Fruit fly (Drosophila melanogaster): ENCODE results near the gene IPIP.

The IPIP gene

DNA sequence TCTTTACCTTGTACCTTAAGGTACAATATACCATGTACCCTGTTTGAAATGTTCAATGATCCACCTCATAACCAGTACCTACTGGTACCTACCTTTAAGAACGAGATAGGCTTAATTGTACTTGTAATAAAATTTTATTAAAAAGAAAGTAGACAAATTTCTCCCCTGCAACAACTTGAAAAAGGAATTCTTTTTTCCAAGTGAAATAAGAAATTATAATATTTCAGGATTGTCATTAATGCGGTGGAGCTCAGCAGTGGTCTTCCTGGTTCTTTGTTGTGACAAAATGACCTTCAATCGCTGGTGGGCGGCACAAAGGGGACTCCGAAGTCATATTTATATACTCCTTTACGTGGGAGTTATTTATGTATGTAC, 51.5 kb downstream of the IPIP start:
- TF ChIP-seq CG1621 (tag; optimal IDR thresholded peaks at IDR 0.05) (no peak), CG15336 (GFP tag; IDR thresholded peaks at IDR 0.05) (no peak), CG7368 (GFP tag; optimal IDR thresholded peaks at IDR 0.05) (no peak), Sox14 (GFP tag; optimal IDR thresholded peaks at IDR 0.05) (peak; percentile 54), CG10669 (GFP tag; optimal IDR thresholded peaks at IDR 0.05) (no peak), Eip78C (GFP tag) (peak; percentile 63), Met (GFP tag; optimal IDR thresholded peaks at IDR 0.05) (peak; percentile 33), fd59A (GFP tag; optimal IDR thresholded peaks at IDR 0.05) (no peak)
